Fruit fly (Drosophila melanogaster): ENCODE measurements around the gene Klp68D.

DNA sequence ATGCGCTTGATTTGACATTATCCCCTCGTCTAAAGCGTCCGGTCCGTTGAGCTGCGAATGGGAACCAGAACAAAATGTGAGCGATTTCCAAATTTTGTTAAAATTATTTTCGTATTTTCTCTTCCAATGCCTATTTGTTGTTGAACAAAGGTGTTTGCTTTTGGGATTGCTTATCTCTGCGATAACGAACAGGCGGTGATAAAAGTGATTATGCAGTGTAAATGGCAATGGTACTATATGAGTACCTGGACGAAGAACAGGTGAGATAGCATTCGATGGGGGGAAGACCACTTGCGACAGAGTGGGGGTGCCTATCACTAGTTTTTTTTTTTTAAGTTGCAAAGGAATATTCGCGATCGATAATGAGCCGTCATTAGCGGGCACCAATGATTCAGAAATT lies 7.2 kb upstream of the Klp68D start:
- TF ChIP-seq Hr78 (GFP tag; optimal IDR thresholded peaks at IDR 0.05) = no peak
- TF ChIP-seq usp (GFP tag; optimal IDR thresholded peaks at IDR 0.05) = no peak
- TF ChIP-seq lola (GFP tag; optimal IDR thresholded peaks at IDR 0.05) = no peak
